Fruit fly (Drosophila melanogaster) whole organism, embryonic: Measurements from ENCODE around the gene FASN2.

Experiments used
- B-H1 ChIP-seq: fragments of 200-800 bp; sonication (Bioruptor generic); IDR thresholded peaks from 3 replicates; pipeline ENCODE4 v1.3.6; 2022; ENCODE audit warnings: missing biosample characterization, missing genetic modification characterization
- BEAF-32 ChIP-seq: fragments of 200-800 bp; sonication (Bioruptor generic); optimal IDR thresholded peaks from 3 replicates; lab custom pipeline; 2017; ENCODE audit warnings: missing biosample characterization, missing genetic modification characterization, mild to moderate bottlenecking, moderate library complexity, missing genetic modification reagents
- CG12071 ChIP-seq: fragments of 200-800 bp; sonication (Bioruptor generic); optimal IDR thresholded peaks from 3 replicates; lab custom pipeline; 2018; ENCODE audit warnings: missing biosample characterization, mild to moderate bottlenecking, missing genetic modification characterization
- CG14667 ChIP-seq: fragments of 200-800 bp; sonication (Bioruptor generic); IDR thresholded peaks from 2 replicates; pipeline ENCODE4 v1.3.6; 2022; ENCODE audit warnings: missing biosample characterization, missing genetic modification characterization
- CG2129 ChIP-seq: fragments of 200-800 bp; sonication (Bioruptor generic); IDR thresholded peaks from 2 replicates; pipeline ENCODE4 v1.3.6; 2022; ENCODE audit warnings: missing biosample characterization, missing genetic modification characterization; ENCODE audit not compliant: partially characterized antibody
- CG4730 ChIP-seq: fragments of 200-800 bp; sonication (Bioruptor generic); IDR thresholded peaks from 2 replicates; pipeline ENCODE4 v1.3.6; 2022; ENCODE audit warnings: missing biosample characterization, missing genetic modification characterization
- CG6854 ChIP-seq: fragments of 200-800 bp; sonication (Bioruptor generic); optimal IDR thresholded peaks from 3 replicates; lab custom pipeline; 2017; ENCODE audit warnings: missing biosample characterization, mild to moderate bottlenecking, missing genetic modification characterization
- Camta ChIP-seq: fragments of 200-800 bp; sonication (Bioruptor generic); optimal IDR thresholded peaks from 2 replicates; lab custom pipeline; 2016; ENCODE audit warnings: missing biosample characterization, missing genetic modification characterization
- Mad ChIP-seq: fragments of 200-800 bp; sonication (Bioruptor generic); optimal IDR thresholded peaks from 2 replicates; lab custom pipeline; 2016; ENCODE audit warnings: missing biosample characterization, missing genetic modification characterization
- Sry-β ChIP-seq: fragments of 200-800 bp; sonication (Bioruptor generic); optimal IDR thresholded peaks from 2 replicates; lab custom pipeline; 2018; ENCODE audit warnings: missing biosample characterization, mild to moderate bottlenecking, missing genetic modification characterization, moderate library complexity
- az2 ChIP-seq: fragments of 200-800 bp; sonication (Bioruptor generic); optimal IDR thresholded peaks from 3 replicates; lab custom pipeline; 2016; ENCODE audit warnings: missing biosample characterization, missing genetic modification characterization
- bcd ChIP-seq: fragments of 200-800 bp; sonication (Bioruptor generic); optimal IDR thresholded peaks from 2 replicates; lab custom pipeline; 2017; ENCODE audit warnings: missing biosample characterization, mild to moderate bottlenecking, missing genetic modification characterization
- dmrt11E ChIP-seq: fragments of 200-800 bp; sonication (Bioruptor generic); optimal IDR thresholded peaks from 3 replicates; lab custom pipeline; 2018; ENCODE audit warnings: missing biosample characterization, mild to moderate bottlenecking, missing genetic modification characterization, moderate library complexity
- dysf ChIP-seq: fragments of 200-800 bp; sonication (Bioruptor generic); IDR thresholded peaks from 3 replicates; pipeline ENCODE4 v1.3.6; 2022; ENCODE audit warnings: missing biosample characterization, missing genetic modification characterization
- en ChIP-seq: fragments of 200-800 bp; sonication (Bioruptor generic); optimal IDR thresholded peaks from 2 replicates; lab custom pipeline; 2016; ENCODE audit warnings: missing biosample characterization, missing genetic modification characterization
- exex ChIP-seq: fragments of 200-800 bp; sonication (Bioruptor generic); optimal IDR thresholded peaks from 4 replicates; lab custom pipeline; 2018; ENCODE audit warnings: missing biosample characterization, mild to moderate bottlenecking, missing genetic modification characterization, moderate library complexity
- inv ChIP-seq: fragments of 200-800 bp; sonication (Bioruptor generic); IDR thresholded peaks from 2 replicates; pipeline ENCODE4 v1.3.6; 2022; ENCODE audit warnings: missing biosample characterization, missing genetic modification characterization; ENCODE audit not compliant: partially characterized antibody
- jigr1 ChIP-seq: fragments of 200-800 bp; sonication (Bioruptor generic); IDR thresholded peaks from 3 replicates; pipeline ENCODE4 v1.3.6; 2022; ENCODE audit warnings: missing biosample characterization, missing genetic modification characterization
- lov ChIP-seq, 2 experiments: fragments of 200-800 bp in 1 of 2; fragments of >200 bp in 1 of 2; sonication (Bioruptor generic) in 1 of 2; IDR thresholded peaks in 1 of 2; optimal IDR thresholded peaks in 1 of 2; 2 replicates in 1 of 2; 3 replicates in 1 of 2; pipeline versions ENCODE4 v1.3.6 to Lab custom; 2017 to 2022; ENCODE audit warnings: missing biosample characterization in 1 of 2, missing genetic modification characterization in 1 of 2
- pb ChIP-seq: fragments of 200-800 bp; sonication (Bioruptor generic); optimal IDR thresholded peaks from 3 replicates; lab custom pipeline; 2016; ENCODE audit warnings: missing biosample characterization, missing genetic modification characterization
- rib ChIP-seq: fragments of 200-800 bp; sonication (Bioruptor generic); IDR thresholded peaks from 2 replicates; pipeline ENCODE4 v1.3.6; 2022; ENCODE audit warnings: missing biosample characterization, missing genetic modification characterization
- tna ChIP-seq: fragments of 200-800 bp; sonication (Bioruptor generic); IDR thresholded peaks from 2 replicates; pipeline ENCODE4 v1.3.6; 2022; ENCODE audit warnings: missing biosample characterization, missing genetic modification characterization; ENCODE audit not compliant: partially characterized antibody
- twi ChIP-seq: fragments of 200-800 bp; optimal IDR thresholded peaks from 2 replicates; lab custom pipeline; 2019; ENCODE audit warnings: missing biosample characterization, mild to moderate bottlenecking, missing genetic modification characterization, moderate library complexity
- usp ChIP-seq: fragments of >200 bp; optimal IDR thresholded peaks from 2 replicates; lab custom pipeline; 2017; ENCODE audit warnings: missing biosample characterization, missing genetic modification characterization

FASN2 gene

DNA sequence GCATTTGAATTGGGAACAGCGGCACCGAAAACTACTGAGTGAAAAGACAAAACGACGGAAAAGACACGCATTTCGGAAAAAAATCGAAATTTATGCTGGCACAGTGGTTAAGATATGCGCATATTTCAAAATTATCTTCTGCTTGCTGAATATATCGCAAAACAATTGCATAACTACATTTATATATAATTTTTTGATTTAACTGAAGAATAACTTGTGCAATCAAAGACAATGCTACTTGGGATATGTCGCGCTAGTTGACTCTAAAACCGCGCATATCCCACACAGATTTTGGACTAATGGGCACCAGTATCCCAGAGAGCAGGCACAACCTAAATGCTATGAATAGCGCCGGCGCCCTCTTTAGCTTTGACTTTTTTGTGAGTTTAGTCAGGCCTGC is 57.1 kb downstream of the FASN2 start (continued):
- 0 out of 2 replicates have a peak, but pooled peaks have one; percentile 26 for TF ChIP-seq CG4730 (GFP tag; lab: Robert Waterston, UW)
- no peak for TF ChIP-seq CG6854 (GFP tag; lab: Kevin White, UChicago)
- TF ChIP-seq BEAF-32 (GFP tag; lab: Kevin White, UChicago): no peak
- TF ChIP-seq Mad (GFP tag; lab: Kevin White, UChicago): no peak
- no peak for TF ChIP-seq usp
- peak; percentile 29 for TF ChIP-seq bcd
- TF ChIP-seq az2 (GFP tag; lab: Kevin White, UChicago): peak; percentile 40
- 0 out of 3 replicates have a peak, but pooled peaks have one; percentile 27 for TF ChIP-seq jigr1 (GFP tag; lab: Robert Waterston, UW)
- no peak for TF ChIP-seq pb
- TF ChIP-seq CG14667 (GFP tag; lab: Robert Waterston, UW): peak; percentile 67
- no peak for TF ChIP-seq tna (GFP tag; lab: Robert Waterston, UW)
- TF ChIP-seq lov (optimal IDR thresholded peaks at IDR 0.05; lab: Kevin White, UChicago): no peak
- no peak for TF ChIP-seq lov (GFP tag; IDR thresholded peaks at IDR 0.05; lab: Robert Waterston, UW)
- no peak for TF ChIP-seq inv
- TF ChIP-seq Camta: no peak
- TF ChIP-seq exex: no peak
- no peak for TF ChIP-seq B-H1
- TF ChIP-seq dmrt11E (tag; lab: Kevin White, UChicago): no peak
- TF ChIP-seq rib (GFP tag; lab: Robert Waterston, UW): no peak
- TF ChIP-seq CG12071 (GFP tag; lab: Kevin White, UChicago): peak; percentile 1
- TF ChIP-seq twi: no peak
- TF ChIP-seq CG2129 (GFP tag; lab: Robert Waterston, UW): no peak
- peak; percentile 71 for TF ChIP-seq dysf (GFP tag; lab: Robert Waterston, UW)
- TF ChIP-seq en: no peak
- no peak for TF ChIP-seq Sry-β (GFP tag; lab: Kevin White, UChicago)
